In the genomic region with DNA sequence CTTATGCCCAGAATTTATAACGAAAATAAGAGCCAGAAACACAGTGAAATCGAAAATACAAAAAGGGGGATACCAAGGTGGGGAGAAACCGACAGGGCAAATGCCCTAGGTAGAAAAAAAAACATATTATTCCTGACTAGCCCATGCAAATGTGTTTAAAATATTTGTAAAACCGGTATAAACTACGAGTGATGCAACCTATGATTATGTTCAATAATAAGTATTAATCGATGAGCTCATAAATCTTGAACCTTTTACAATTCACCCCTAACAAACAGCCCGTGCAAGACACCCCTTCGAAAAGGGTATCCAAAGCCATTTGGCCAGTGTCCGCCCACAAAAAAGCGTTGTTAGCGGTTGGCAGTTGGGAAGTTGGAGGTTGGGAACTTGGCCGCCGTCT, we compare ENCODE assay signal across 3 fruit fly cellular contexts.
TF ChIP-seq lines count a peak whose summit lies in the region.

No protein-coding gene starts in this region.

- TF ChIP-seq CTCF in whole organism, embryonic (GFP tag; optimal IDR thresholded peaks at IDR 0.05; lab: Kevin White, UChicago) = no peak

TF ChIP-seq in whole organism, embryonic, 481 proteins besides CTCF, POLR2A, EP300 and RAD21:
- TF ChIP-seq D19A (tag; optimal IDR thresholded peaks at IDR 0.05; lab: Kevin White, UChicago) = peak; percentile 49
- peak; percentile 40 for TF ChIP-seq Blimp-1 (GFP tag; optimal IDR thresholded peaks at IDR 0.05; lab: Kevin White, UChicago)
- no peak for TF ChIP-seq Meics (GFP tag; optimal IDR thresholded peaks at IDR 0.05; lab: Kevin White, UChicago)
- no peak for TF ChIP-seq h (optimal IDR thresholded peaks at IDR 0.05; lab: Kevin White, UChicago)
- TF ChIP-seq sens (GFP tag; lab: Kevin White, UChicago) = peak; percentile 61
- no peak for TF ChIP-seq CG9797 (GFP tag; optimal IDR thresholded peaks at IDR 0.05; lab: Kevin White, UChicago)
- TF ChIP-seq ems (GFP tag; optimal IDR thresholded peaks at IDR 0.05; lab: Kevin White, UChicago) = no peak

TF ChIP-seq in whole organism, prepupa, 60 proteins besides CTCF, POLR2A, EP300 and RAD21:
- TF ChIP-seq pdm3 (GFP tag; optimal IDR thresholded peaks at IDR 0.05; lab: Kevin White, UChicago) = no peak
- peak; percentile 0 for TF ChIP-seq Ets21C (GFP tag; optimal IDR thresholded peaks at IDR 0.05; lab: Kevin White, UChicago)
- TF ChIP-seq Blimp-1 (GFP tag; optimal IDR thresholded peaks at IDR 0.05; lab: Kevin White, UChicago) = peak; percentile 25
- peak; percentile 7 for TF ChIP-seq OdsH (GFP tag; optimal IDR thresholded peaks at IDR 0.05; lab: Kevin White, UChicago)
- TF ChIP-seq Eip78C (GFP tag; lab: Kevin White, UChicago) = peak; percentile 65
- no peak for TF ChIP-seq Ets96B (tag; optimal IDR thresholded peaks at IDR 0.05; lab: Kevin White, UChicago)
- peak; percentile 18 for TF ChIP-seq Met (GFP tag; optimal IDR thresholded peaks at IDR 0.05; lab: Kevin White, UChicago)
- TF ChIP-seq esn (GFP tag; optimal IDR thresholded peaks at IDR 0.05; lab: Kevin White, UChicago) = peak; percentile 24
- TF ChIP-seq svp (GFP tag; lab: Kevin White, UChicago) = peak; percentile 66
- peak; percentile 22 for TF ChIP-seq Smox (GFP tag; optimal IDR thresholded peaks at IDR 0.05; lab: Kevin White, UChicago)
- no peak for TF ChIP-seq topi (GFP tag; optimal IDR thresholded peaks at IDR 0.05; lab: Kevin White, UChicago)
- TF ChIP-seq Hr39 (GFP tag; optimal IDR thresholded peaks at IDR 0.05; lab: Kevin White, UChicago) = peak; percentile 19

TF ChIP-seq in whole organism, wandering third instar larva, 38 proteins besides CTCF, POLR2A, EP300 and RAD21:
- TF ChIP-seq OdsH (GFP tag; optimal IDR thresholded peaks at IDR 0.05; lab: Kevin White, UChicago) (peak; percentile 2), Myc (optimal IDR thresholded peaks at IDR 0.05; lab: Kevin White, UChicago) (no peak), woc (GFP tag; optimal IDR thresholded peaks at IDR 0.05; lab: Kevin White, UChicago) (peak; percentile 38)

Comparison
In these comparisons a context has a peak if more than half of its experiments do, and no peak if none do; other contexts are left out.
1. Of the 7 proteins assayed by ChIP-seq in both whole organism, embryonic and whole organism, prepupa: peak only in whole organism, embryonic: none; only in whole organism, prepupa: Hr39; in both: Blimp-1; in neither: 5.